Worm (Caenorhabditis elegans) whole organism, midembryonic: ENCODE results near the gene thn-1.

Experiments
- T22C8.4 ChIP-seq: fragments of 200-800 bp; sonication (Bioruptor generic); IDR thresholded peaks from 2 replicates; pipeline ENCODE4 v1.3.6; 2022; ENCODE audit warnings: missing genetic modification characterization, missing compliant biosample characterization
- flt-1 ChIP-seq: fragments of 200-800 bp; sonication (Bioruptor generic); IDR thresholded peaks from 2 replicates; pipeline ENCODE4 v1.3.6; 2022; ENCODE audit warnings: missing genetic modification characterization, missing compliant biosample characterization
- klf-2 ChIP-seq: fragments of 200-800 bp; sonication (Bioruptor generic); conservative IDR thresholded peaks from 2 replicates; pipeline ENCODE4 v1.3.6; 2022; ENCODE audit warnings: missing genetic modification reagents, missing genetic modification characterization, missing compliant biosample characterization
- med-1 ChIP-seq: sonication (generic microtip); optimal IDR thresholded peaks from 2 replicates; lab custom pipeline; 2017; ENCODE audit warnings: missing genetic modification characterization, mild to moderate bottlenecking, missing compliant biosample characterization, antibody characterized with exemption, missing genetic modification reagents; ENCODE audit not compliant: insufficient read depth
- ref-1 ChIP-seq: fragments of 200-800 bp; sonication (Bioruptor generic); conservative IDR thresholded peaks from 2 replicates; pipeline ENCODE4 v1.3.6; 2022; ENCODE audit warnings: missing genetic modification reagents, missing genetic modification characterization, missing compliant biosample characterization
- tab-1 ChIP-seq: fragments of 200-800 bp; sonication (Bioruptor generic); IDR thresholded peaks from 2 replicates; pipeline ENCODE4 v1.3.6; 2022; ENCODE audit warnings: missing genetic modification characterization, missing compliant biosample characterization
- ztf-23 ChIP-seq: fragments of 200-800 bp; sonication (Bioruptor generic); IDR thresholded peaks from 2 replicates; pipeline ENCODE4 v1.3.6; 2022; ENCODE audit warnings: missing genetic modification reagents, missing genetic modification characterization, missing compliant biosample characterization
- ztf-29 ChIP-seq: fragments of 200-800 bp; sonication (Bioruptor generic); IDR thresholded peaks from 2 replicates; pipeline ENCODE4 v1.3.6; 2022; ENCODE audit warnings: missing genetic modification reagents, missing genetic modification characterization, missing compliant biosample characterization

ce11 chrIV:12360742-12361195 is 19.1 kb upstream of the thn-1 start, which contains the start of gene sec-24.2:
- no peak for TF ChIP-seq tab-1 (GFP tag; lab: Robert Waterston, UW)
- no peak for TF ChIP-seq med-1 (GFP tag; lab: Kevin White, UChicago)
- no peak for TF ChIP-seq ztf-23 (GFP tag; lab: Robert Waterston, UW)
- TF ChIP-seq ref-1 (GFP tag; lab: Robert Waterston, UW): no peak
- no peak for TF ChIP-seq ztf-29 (GFP tag; lab: Robert Waterston, UW)
- TF ChIP-seq flt-1 (GFP tag; lab: Robert Waterston, UW): no peak
- TF ChIP-seq T22C8.4 (GFP tag; lab: Robert Waterston, UW): no peak
- TF ChIP-seq klf-2 (GFP tag; lab: Robert Waterston, UW): no peak
